Fruit fly (Drosophila melanogaster) whole organism, embryonic: ENCODE results near the gene CG31832.

ENCODE experiments used
- Asciz ChIP-seq: fragments of 200-800 bp; sonication (Bioruptor generic); optimal IDR thresholded peaks from 2 replicates; lab custom pipeline; 2017; ENCODE audit warnings: missing biosample characterization, mild to moderate bottlenecking, missing genetic modification characterization, missing genetic modification reagents
- Atf6 ChIP-seq: fragments of 200-800 bp; sonication (Bioruptor generic); IDR thresholded peaks from 2 replicates; pipeline ENCODE4 v1.3.6; 2022; ENCODE audit warnings: missing biosample characterization, missing genetic modification characterization
- B-H1 ChIP-seq: fragments of 200-800 bp; sonication (Bioruptor generic); IDR thresholded peaks from 3 replicates; pipeline ENCODE4 v1.3.6; 2022; ENCODE audit warnings: missing biosample characterization, missing genetic modification characterization
- BEAF-32 ChIP-seq: fragments of 200-800 bp; sonication (Bioruptor generic); optimal IDR thresholded peaks from 3 replicates; lab custom pipeline; 2017; ENCODE audit warnings: missing biosample characterization, missing genetic modification characterization, mild to moderate bottlenecking, moderate library complexity, missing genetic modification reagents
- CG10321 ChIP-seq: fragments of 200-800 bp; sonication (Bioruptor generic); IDR thresholded peaks from 2 replicates; pipeline ENCODE4 v1.3.6; 2022; ENCODE audit warnings: missing biosample characterization, missing genetic modification characterization
- CG10543 ChIP-seq: fragments of 200-800 bp; sonication (Bioruptor generic); optimal IDR thresholded peaks from 3 replicates; lab custom pipeline; 2017; ENCODE audit warnings: missing biosample characterization, mild to moderate bottlenecking, missing genetic modification characterization, moderate library complexity
- CG10959 ChIP-seq: fragments of 200-800 bp; sonication (Bioruptor generic); IDR thresholded peaks from 2 replicates; pipeline ENCODE4 v1.3.6; 2022; ENCODE audit warnings: missing biosample characterization, missing genetic modification characterization
- CG11723 ChIP-seq: fragments of 200-800 bp; sonication (Bioruptor generic); optimal IDR thresholded peaks from 2 replicates; lab custom pipeline; 2017; ENCODE audit warnings: missing biosample characterization, mild to moderate bottlenecking, missing genetic modification characterization
- CG12071 ChIP-seq: fragments of 200-800 bp; sonication (Bioruptor generic); optimal IDR thresholded peaks from 3 replicates; lab custom pipeline; 2018; ENCODE audit warnings: missing biosample characterization, mild to moderate bottlenecking, missing genetic modification characterization
- CG12104 ChIP-seq: fragments of 200-800 bp; sonication (Bioruptor generic); optimal IDR thresholded peaks from 3 replicates; lab custom pipeline; 2016; ENCODE audit warnings: missing biosample characterization, missing genetic modification characterization
- CG15269 ChIP-seq: fragments of 200-800 bp; sonication (Bioruptor generic); optimal IDR thresholded peaks from 2 replicates; lab custom pipeline; 2018; ENCODE audit warnings: missing biosample characterization, mild to moderate bottlenecking, missing genetic modification characterization, moderate library complexity
- CG15479 ChIP-seq: fragments of 200-800 bp; sonication (Bioruptor generic); optimal IDR thresholded peaks from 3 replicates; lab custom pipeline; 2019; ENCODE audit warnings: missing biosample characterization, mild to moderate bottlenecking, missing genetic modification characterization, moderate library complexity
- CG1647 ChIP-seq: fragments of 200-800 bp; sonication (Bioruptor generic); optimal IDR thresholded peaks from 3 replicates; lab custom pipeline; 2016; ENCODE audit warnings: missing biosample characterization, missing genetic modification characterization
- CG3407 ChIP-seq: fragments of 200-800 bp; sonication (Bioruptor generic); optimal IDR thresholded peaks from 2 replicates; lab custom pipeline; 2018; ENCODE audit warnings: missing biosample characterization, mild to moderate bottlenecking, missing genetic modification characterization
- CG3838 ChIP-seq: fragments of 200-800 bp; sonication (Bioruptor generic); optimal IDR thresholded peaks from 3 replicates; lab custom pipeline; 2016; ENCODE audit warnings: missing biosample characterization, missing genetic modification characterization
- CG4820 ChIP-seq: fragments of 200-800 bp; sonication (Bioruptor generic); optimal IDR thresholded peaks from 3 replicates; lab custom pipeline; 2016; ENCODE audit warnings: missing biosample characterization, missing genetic modification characterization
- CG5245 ChIP-seq: fragments of 200-800 bp; sonication (Bioruptor generic); optimal IDR thresholded peaks from 3 replicates; lab custom pipeline; 2016; ENCODE audit warnings: missing biosample characterization, missing genetic modification characterization
- CG6272 ChIP-seq: fragments of 200-800 bp; sonication (Bioruptor generic); IDR thresholded peaks from 2 replicates; pipeline ENCODE4 v1.3.6; 2022; ENCODE audit warnings: missing biosample characterization, missing genetic modification characterization
- Dip3 ChIP-seq: fragments of 200-800 bp; sonication (Bioruptor generic); optimal IDR thresholded peaks from 3 replicates; lab custom pipeline; 2016; ENCODE audit warnings: missing biosample characterization, missing genetic modification characterization
- Fer1 ChIP-seq: fragments of 200-800 bp; sonication (Bioruptor generic); optimal IDR thresholded peaks from 2 replicates; lab custom pipeline; 2017; ENCODE audit warnings: missing biosample characterization, mild to moderate bottlenecking, missing genetic modification characterization
- Gug ChIP-seq: fragments of 200-800 bp; sonication (Bioruptor generic); IDR thresholded peaks from 4 replicates; pipeline ENCODE4 v1.3.6; 2022; ENCODE audit warnings: missing biosample characterization, missing genetic modification characterization
- HLH3B ChIP-seq: fragments of 200-800 bp; sonication (Bioruptor generic); IDR thresholded peaks from 2 replicates; pipeline ENCODE4 v1.3.6; 2022; ENCODE audit warnings: missing biosample characterization, missing genetic modification characterization
- HmgZ ChIP-seq: fragments of 200-800 bp; sonication (Bioruptor generic); optimal IDR thresholded peaks from 2 replicates; lab custom pipeline; 2018; ENCODE audit warnings: missing biosample characterization, mild to moderate bottlenecking, missing genetic modification characterization
- Hmr ChIP-seq: fragments of 200-800 bp; sonication (Bioruptor generic); optimal IDR thresholded peaks from 3 replicates; lab custom pipeline; 2017; ENCODE audit warnings: mild to moderate bottlenecking, missing biosample characterization, missing genetic modification reagents, missing genetic modification characterization
- Hmx ChIP-seq: fragments of 200-800 bp; sonication (Bioruptor generic); optimal IDR thresholded peaks from 2 replicates; lab custom pipeline; 2016; ENCODE audit warnings: missing biosample characterization, missing genetic modification characterization
- MBD-R2 ChIP-seq: fragments of 200-800 bp; sonication (Bioruptor generic); IDR thresholded peaks from 2 replicates; pipeline ENCODE4 v1.3.6; 2022; ENCODE audit warnings: missing biosample characterization, missing genetic modification characterization
- Meics ChIP-seq: fragments of 200-800 bp; sonication (Bioruptor generic); optimal IDR thresholded peaks from 2 replicates; lab custom pipeline; 2017; ENCODE audit warnings: missing biosample characterization, mild to moderate bottlenecking, missing genetic modification characterization
- NC2α ChIP-seq: fragments of 200-800 bp; sonication (Bioruptor generic); optimal IDR thresholded peaks from 2 replicates; lab custom pipeline; 2016; ENCODE audit warnings: missing biosample characterization, missing genetic modification characterization
- NFAT ChIP-seq: fragments of 200-800 bp; sonication (Bioruptor generic); IDR thresholded peaks from 2 replicates; pipeline ENCODE4 v1.3.6; 2022; ENCODE audit warnings: missing biosample characterization, missing genetic modification characterization
- PHDP ChIP-seq: fragments of 200-800 bp; sonication (Bioruptor generic); optimal IDR thresholded peaks from 3 replicates; lab custom pipeline; 2018; ENCODE audit warnings: missing biosample characterization, mild to moderate bottlenecking, missing genetic modification characterization, moderate library complexity
- Side ChIP-seq: fragments of 200-800 bp; sonication (Bioruptor generic); optimal IDR thresholded peaks from 2 replicates; lab custom pipeline; 2016; ENCODE audit warnings: missing biosample characterization, missing genetic modification characterization
- Tbp ChIP-seq: fragments of >200 bp; optimal IDR thresholded peaks from 2 replicates; lab custom pipeline; 2018; ENCODE audit warnings: missing biosample characterization, missing genetic modification characterization
- ase ChIP-seq: fragments of 200-800 bp; sonication (Bioruptor generic); IDR thresholded peaks from 3 replicates; pipeline ENCODE4 v1.3.6; 2022; ENCODE audit warnings: missing biosample characterization, missing genetic modification characterization
- bsh ChIP-seq, 2 experiments: fragments of 200-800 bp; sonication (Bioruptor generic); optimal IDR thresholded peaks; 2 replicates each; lab custom pipeline; 2017 to 2018; ENCODE audit warnings: mild to moderate bottlenecking in 2 of 2, missing biosample characterization in 2 of 2, missing genetic modification characterization in 2 of 2, moderate library complexity in 1 of 2
- cg ChIP-seq: fragments of 200-800 bp; sonication (Bioruptor generic); optimal IDR thresholded peaks from 3 replicates; lab custom pipeline; 2019; ENCODE audit warnings: missing biosample characterization, mild to moderate bottlenecking, missing genetic modification characterization, moderate library complexity
- corto ChIP-seq: fragments of 200-800 bp; sonication (Bioruptor generic); optimal IDR thresholded peaks from 2 replicates; lab custom pipeline; 2016; ENCODE audit warnings: missing biosample characterization, mild to moderate bottlenecking, missing genetic modification characterization, moderate library complexity
- danr ChIP-seq: fragments of 200-800 bp; sonication (Bioruptor generic); IDR thresholded peaks from 2 replicates; pipeline ENCODE4 v1.3.6; 2022; ENCODE audit warnings: missing biosample characterization, missing genetic modification characterization
- fd3F ChIP-seq: fragments of 200-800 bp; sonication (Bioruptor generic); optimal IDR thresholded peaks from 2 replicates; lab custom pipeline; 2018; ENCODE audit warnings: missing biosample characterization, mild to moderate bottlenecking, missing genetic modification characterization, moderate library complexity
- mirr ChIP-seq: fragments of 200-800 bp; sonication (Bioruptor generic); optimal IDR thresholded peaks from 3 replicates; lab custom pipeline; 2018; ENCODE audit warnings: missing biosample characterization, mild to moderate bottlenecking, missing genetic modification characterization
- nerfin-1 ChIP-seq: fragments of 200-800 bp; sonication (Bioruptor generic); optimal IDR thresholded peaks from 3 replicates; lab custom pipeline; 2019; ENCODE audit warnings: missing biosample characterization, mild to moderate bottlenecking, missing genetic modification characterization, moderate library complexity
- otp ChIP-seq: fragments of 200-800 bp; sonication (Bioruptor generic); IDR thresholded peaks from 3 replicates; pipeline ENCODE4, ENCODE4 v1.3.6; 2022; ENCODE audit warnings: missing biosample characterization, missing genetic modification characterization
- pita ChIP-seq: fragments of 200-800 bp; sonication (Bioruptor generic); optimal IDR thresholded peaks from 2 replicates; lab custom pipeline; 2017; ENCODE audit warnings: missing biosample characterization, mild to moderate bottlenecking, missing genetic modification characterization
- pnt ChIP-seq: fragments of 200-800 bp; sonication (Bioruptor generic); optimal IDR thresholded peaks from 3 replicates; lab custom pipeline; 2016; ENCODE audit warnings: missing biosample characterization, missing genetic modification characterization
- ranshi ChIP-seq: fragments of 200-800 bp; sonication (Bioruptor generic); IDR thresholded peaks from 2 replicates; pipeline ENCODE4 v1.3.6; 2022; ENCODE audit warnings: missing biosample characterization, missing genetic modification characterization
- slbo ChIP-seq: fragments of 200-800 bp; sonication (Bioruptor generic); IDR thresholded peaks from 2 replicates; pipeline ENCODE4 v1.3.6; 2022; ENCODE audit warnings: missing biosample characterization, missing genetic modification characterization
- tll ChIP-seq, 2 experiments: fragments of 200-800 bp in 1 of 2; fragments of >200 bp in 1 of 2; sonication (Bioruptor generic) in 1 of 2; optimal IDR thresholded peaks; 2 replicates each; lab custom pipeline; 2017 to 2019; ENCODE audit warnings: missing biosample characterization in 2 of 2, missing genetic modification characterization in 2 of 2, mild to moderate bottlenecking in 1 of 2, moderate library complexity in 1 of 2
- usp ChIP-seq: fragments of >200 bp; optimal IDR thresholded peaks from 2 replicates; lab custom pipeline; 2017; ENCODE audit warnings: missing biosample characterization, missing genetic modification characterization
- yki ChIP-seq: fragments of >200 bp; optimal IDR thresholded peaks from 3 replicates; lab custom pipeline; 2018
- zf30C ChIP-seq: fragments of 200-800 bp; sonication (Bioruptor generic); optimal IDR thresholded peaks from 3 replicates; lab custom pipeline; 2018; ENCODE audit warnings: missing biosample characterization, mild to moderate bottlenecking, missing genetic modification characterization

The CG31832 gene

DNA sequence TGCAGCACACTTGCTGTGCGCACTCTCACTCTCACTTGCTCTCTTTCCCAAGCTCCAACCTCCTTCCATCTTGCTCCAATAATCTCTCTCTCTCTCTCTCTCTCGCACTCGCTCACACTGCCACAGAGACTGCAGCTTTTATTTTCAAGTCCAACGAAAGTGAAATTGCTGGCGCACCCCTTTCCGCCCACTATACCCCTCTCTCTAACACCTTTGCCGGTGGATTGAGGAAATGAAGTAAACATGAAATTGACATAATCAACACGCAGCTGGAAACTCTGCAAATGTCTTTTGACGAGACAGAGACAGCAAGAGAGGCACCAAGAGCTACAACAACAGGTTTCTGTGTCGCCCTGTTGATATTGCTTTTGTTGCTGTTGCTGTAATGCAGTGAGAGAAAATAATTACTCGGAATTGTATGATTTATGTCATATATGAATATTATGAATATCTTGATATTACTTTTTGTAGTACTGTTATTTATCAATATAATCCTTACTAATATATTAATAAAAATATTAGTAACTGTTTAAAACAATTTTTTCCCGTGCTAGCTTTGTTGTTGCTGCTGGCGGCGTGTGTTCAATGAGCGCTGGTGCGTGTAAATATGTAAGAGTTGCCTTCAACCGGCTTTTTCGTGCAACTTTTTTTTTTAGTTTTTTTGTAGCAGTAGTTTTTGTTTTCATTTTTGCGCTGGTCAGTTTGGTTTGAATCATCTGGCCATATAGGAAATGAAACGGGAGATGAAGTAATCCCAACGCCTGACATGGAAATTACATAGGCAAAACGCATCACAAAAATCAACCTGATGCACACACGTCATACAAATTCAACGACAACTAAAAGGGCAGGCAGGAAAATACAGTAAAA lies 35.7 kb downstream of the CG31832 start (continued):
- TF ChIP-seq HLH3B (GFP tag; lab: Robert Waterston, UW) (peak; percentile 96), CG4820 (GFP tag; lab: Kevin White, UChicago) (peak; percentile 90), usp (GFP tag; lab: Kevin White, UChicago) (no peak), mirr (peak; percentile 62), pita (GFP tag; lab: Kevin White, UChicago) (no peak), CG12071 (GFP tag; lab: Kevin White, UChicago) (peak; percentile 59), cg (GFP tag; lab: Kevin White, UChicago) (no peak), tll (GFP tag; optimal IDR thresholded peaks at IDR 0.05; lab: Kevin White, UChicago) (no peak), Hmr (GFP tag; lab: Kevin White, UChicago) (peak; percentile 87), ranshi (peak; percentile 93), B-H1 (GFP tag; lab: Robert Waterston, UW) (peak; percentile 90), HmgZ (tag; lab: Kevin White, UChicago) (peak; percentile 78), Dip3 (no peak), BEAF-32 (GFP tag; lab: Kevin White, UChicago) (no peak), CG12104 (GFP tag; lab: Kevin White, UChicago) (peak; percentile 88), CG3838 (GFP tag; lab: Kevin White, UChicago) (peak; percentile 68), danr (peak; percentile 84; the same call in 1 of the 2 replicates), otp (GFP tag; lab: Robert Waterston, UW) (peak; percentile 81; the same call in 1 of the 3 replicates), ase (GFP tag; lab: Robert Waterston, UW) (peak; percentile 92), bsh (GFP tag; optimal IDR thresholded peaks at IDR 0.05; lab: Kevin White, UChicago) (peak; percentile 79 to 96), CG6272 (GFP tag; lab: Robert Waterston, UW) (peak; percentile 89), CG11723 (GFP tag; lab: Kevin White, UChicago) (peak; percentile 74), CG10959 (peak; percentile 87), CG10321 (GFP tag; lab: Robert Waterston, UW) (peak; percentile 64), CG3407 (GFP tag; lab: Kevin White, UChicago) (peak; percentile 82), yki (lab: Kevin White, UChicago) (no peak), PHDP (peak; percentile 93), corto (peak; percentile 37), Side (GFP tag; lab: Kevin White, UChicago) (peak; percentile 45), CG1647 (GFP tag; lab: Kevin White, UChicago) (peak; percentile 69), nerfin-1 (tag; lab: Kevin White, UChicago) (peak; percentile 80), CG15479 (GFP tag; lab: Kevin White, UChicago) (no peak), Tbp (GFP tag; lab: Kevin White, UChicago) (no peak), slbo (peak; percentile 89), MBD-R2 (peak; percentile 53), zf30C (GFP tag; lab: Kevin White, UChicago) (peak; percentile 60), pnt (GFP tag; lab: Kevin White, UChicago) (no peak), Hmx (GFP tag; lab: Kevin White, UChicago) (no peak), fd3F (GFP tag; lab: Kevin White, UChicago) (peak; percentile 85), CG15269 (tag; lab: Kevin White, UChicago) (peak; percentile 94), NFAT (GFP tag; lab: Robert Waterston, UW) (0 out of 2 replicates have a peak, but pooled peaks have one; percentile 22), CG5245 (peak; percentile 81), NC2α (GFP tag; lab: Kevin White, UChicago) (no peak), Gug (peak; percentile 60; the same call in 3 of the 4 replicates), Atf6 (GFP tag; lab: Robert Waterston, UW) (peak; percentile 88), Fer1 (GFP tag; lab: Kevin White, UChicago) (peak; percentile 88), Meics (peak; percentile 86), CG10543 (GFP tag; lab: Kevin White, UChicago) (peak; percentile 27), Asciz (GFP tag; lab: Kevin White, UChicago) (peak; percentile 92)
